Worm (Caenorhabditis elegans) whole organism, early embryonic: Measurements from ENCODE around the gene H34I24.2.
"Not testable (repeated sequence)": the region's sequence is repeated elsewhere in the genome, so short reads cannot be mapped to it uniquely, and the experiment has no call there.

ENCODE experiments used
- B0310.2 ChIP-seq: sonication (generic microtip); optimal IDR thresholded peaks from 2 replicates; lab custom pipeline; 2016; ENCODE audit warnings: mild to moderate bottlenecking, missing genetic modification characterization, missing compliant biosample characterization
- F13C5.2 ChIP-seq: sonication (generic microtip); optimal IDR thresholded peaks from 2 replicates; lab custom pipeline; 2017; ENCODE audit warnings: mild to moderate bottlenecking, missing genetic modification characterization, inconsistent platforms, missing compliant biosample characterization
- aly-1 ChIP-seq: sonication (generic microtip); optimal IDR thresholded peaks from 2 replicates; lab custom pipeline; 2016; ENCODE audit warnings: missing genetic modification characterization, missing compliant biosample characterization
- ama-1 ChIP-seq: fragments of 150-350 bp; optimal IDR thresholded peaks from 2 replicates; lab custom pipeline; 2014
- ceh-13 ChIP-seq: fragments of 200-800 bp; sonication (Bioruptor generic); optimal IDR thresholded peaks from 2 replicates; lab custom pipeline; 2018; ENCODE audit warnings: mild to moderate bottlenecking, missing genetic modification characterization, missing compliant biosample characterization
- ceh-36 ChIP-seq: sonication (generic microtip); optimal IDR thresholded peaks from 2 replicates; lab custom pipeline; 2016; ENCODE audit warnings: missing genetic modification characterization, inconsistent platforms, missing compliant biosample characterization
- ets-7 ChIP-seq: sonication (generic microtip); optimal IDR thresholded peaks from 2 replicates; lab custom pipeline; 2016; ENCODE audit warnings: missing genotype, missing genetic modification characterization, missing compliant biosample characterization
- flt-1 ChIP-seq: fragments of 200-800 bp; sonication (Bioruptor generic); IDR thresholded peaks from 2 replicates; pipeline ENCODE4 v1.3.6; 2022; ENCODE audit warnings: missing genetic modification characterization, missing compliant biosample characterization
- hmbx-1 ChIP-seq: sonication (generic microtip); optimal IDR thresholded peaks from 2 replicates; lab custom pipeline; 2016; ENCODE audit warnings: mild to moderate bottlenecking, missing genetic modification characterization, missing compliant biosample characterization
- hmg-4 ChIP-seq: fragments of 200-800 bp; sonication (Bioruptor generic); optimal IDR thresholded peaks from 2 replicates; lab custom pipeline; 2018; ENCODE audit warnings: mild to moderate bottlenecking, missing genetic modification characterization, missing compliant biosample characterization
- hnd-1 ChIP-seq: sonication (generic microtip); optimal IDR thresholded peaks from 2 replicates; lab custom pipeline; 2016; ENCODE audit warnings: missing genetic modification characterization, missing compliant biosample characterization
- pes-1 ChIP-seq: fragments of 200-800 bp; sonication (Bioruptor generic); IDR thresholded peaks from 2 replicates; pipeline ENCODE4 v1.3.6; 2022; ENCODE audit warnings: missing genetic modification reagents, missing genetic modification characterization, missing compliant biosample characterization
- scrt-1 ChIP-seq: fragments of 200-800 bp; sonication (Bioruptor generic); IDR thresholded peaks from 2 replicates; pipeline ENCODE4 v1.3.6; 2022; ENCODE audit warnings: missing genetic modification characterization, missing compliant biosample characterization
- sea-1 ChIP-seq: fragments of 200-800 bp; sonication (Bioruptor generic); conservative IDR thresholded peaks from 2 replicates; pipeline ENCODE4 v1.3.6; 2022; ENCODE audit warnings: missing genetic modification characterization, missing compliant biosample characterization
- tbx-11 ChIP-seq: fragments of 200-800 bp; sonication (Bioruptor generic); IDR thresholded peaks from 2 replicates; pipeline ENCODE4 v1.3.6; 2022; ENCODE audit warnings: missing genetic modification characterization, missing compliant biosample characterization
- tbx-37 ChIP-seq: fragments of 200-800 bp; sonication (Bioruptor generic); conservative IDR thresholded peaks from 2 replicates; pipeline ENCODE4 v1.3.6; 2022; ENCODE audit warnings: missing genetic modification reagents, missing genetic modification characterization, missing compliant biosample characterization
- tra-4 ChIP-seq: sonication (generic microtip); optimal IDR thresholded peaks from 2 replicates; lab custom pipeline; 2017; ENCODE audit warnings: missing genetic modification characterization, missing compliant biosample characterization

The H34I24.2 gene

ce11 chrIII:2832483-2832882 is 9.4 kb upstream of the H34I24.2 start, which contains the start of gene Y71H2AM.29:
Y71H2AM.29 (plus strand) TSS chrIII:2832783.
- TF ChIP-seq B0310.2 (tag; lab: Kevin White, UChicago) (no peak), ama-1 (lab: Kevin White, UChicago) (no peak), tra-4 (tag; lab: Kevin White, UChicago) (no peak), hmg-4 (no peak), tbx-37 (GFP tag; lab: Robert Waterston, UW) (no peak), flt-1 (GFP tag; lab: Robert Waterston, UW) (no peak), pes-1 (GFP tag; lab: Robert Waterston, UW) (no peak), hnd-1 (tag; lab: Kevin White, UChicago) (no peak), sea-1 (no peak), ets-7 (tag; lab: Kevin White, UChicago) (no peak), ceh-13 (GFP tag; lab: Kevin White, UChicago) (no peak), F13C5.2 (tag; lab: Kevin White, UChicago) (no peak), scrt-1 (GFP tag; lab: Robert Waterston, UW) (no peak), hmbx-1 (tag; lab: Kevin White, UChicago) (no peak), ceh-36 (no peak)

ce11 chrIII:2834363-2834762 is 7.5 kb upstream of the H34I24.2 start, which contains the start of gene txdc-17:
txdc-17 (plus strand) TSS chrIII:2834663.
- no peak for TF ChIP-seq B0310.2 (tag; lab: Kevin White, UChicago)
- TF ChIP-seq ets-7 (tag; lab: Kevin White, UChicago), result no peak
- TF ChIP-seq ceh-36, result no peak
- TF ChIP-seq tra-4 (tag; lab: Kevin White, UChicago), result no peak
- TF ChIP-seq tbx-37 (GFP tag; lab: Robert Waterston, UW), result no peak
- TF ChIP-seq aly-1, result no peak
- TF ChIP-seq hmg-4, result no peak
- TF ChIP-seq ceh-13 (GFP tag; lab: Kevin White, UChicago), result no peak
- TF ChIP-seq sea-1, result no peak
- TF ChIP-seq scrt-1 (GFP tag; lab: Robert Waterston, UW), result no peak
- no peak for TF ChIP-seq tbx-11 (GFP tag; lab: Robert Waterston, UW)
- no peak for TF ChIP-seq F13C5.2 (tag; lab: Kevin White, UChicago)
- no peak for TF ChIP-seq hmbx-1 (tag; lab: Kevin White, UChicago)
- TF ChIP-seq hnd-1 (tag; lab: Kevin White, UChicago), result no peak
- no peak for TF ChIP-seq ama-1 (lab: Kevin White, UChicago)
- no peak for TF ChIP-seq pes-1 (GFP tag; lab: Robert Waterston, UW)
- no peak for TF ChIP-seq flt-1 (GFP tag; lab: Robert Waterston, UW)

ce11 chrIII:2834998-2835397 is 6.8 kb upstream of the H34I24.2 start:
- TF ChIP-seq aly-1 (no peak), ceh-13 (GFP tag; lab: Kevin White, UChicago) (no peak), flt-1 (GFP tag; lab: Robert Waterston, UW) (no peak), B0310.2 (tag; lab: Kevin White, UChicago) (no peak), scrt-1 (GFP tag; lab: Robert Waterston, UW) (no peak), hmbx-1 (tag; lab: Kevin White, UChicago) (no peak), ceh-36 (no peak), sea-1 (no peak), F13C5.2 (tag; lab: Kevin White, UChicago) (no peak), tra-4 (tag; lab: Kevin White, UChicago) (no peak), hmg-4 (no peak), tbx-11 (GFP tag; lab: Robert Waterston, UW) (no peak), tbx-37 (GFP tag; lab: Robert Waterston, UW) (no peak), hnd-1 (tag; lab: Kevin White, UChicago) (no peak), pes-1 (GFP tag; lab: Robert Waterston, UW) (no peak), ets-7 (tag; lab: Kevin White, UChicago) (no peak), ama-1 (lab: Kevin White, UChicago) (no peak)

- TF ChIP-seq flt-1 (GFP tag; lab: Robert Waterston, UW) (no peak), sea-1 (no peak), aly-1 (no peak), hmg-4 (no peak)
Measured at ce11 chrIII:2836339-2836738, 5.5 kb upstream of the H34I24.2 start, which contains the start of gene josd-1. josd-1 (plus strand) TSS chrIII:2836639.

ce11 chrIII:2840877-2841540 is 835 bp upstream of the H34I24.2 start, which contains the start of gene Y71H2AR.2:
Y71H2AR.2 (minus strand) TSS chrIII:2840927.
- no peak for TF ChIP-seq tra-4 (tag; lab: Kevin White, UChicago)
- TF ChIP-seq hnd-1 (tag; lab: Kevin White, UChicago), result no peak
- no peak for TF ChIP-seq scrt-1 (GFP tag; lab: Robert Waterston, UW)
- no peak for TF ChIP-seq hmg-4
- no peak for TF ChIP-seq ama-1 (lab: Kevin White, UChicago)
- TF ChIP-seq tbx-37 (GFP tag; lab: Robert Waterston, UW), result no peak
- TF ChIP-seq ceh-36, result no peak
- TF ChIP-seq aly-1, result no peak
- TF ChIP-seq pes-1 (GFP tag; lab: Robert Waterston, UW), result no peak
- no peak for TF ChIP-seq hmbx-1 (tag; lab: Kevin White, UChicago)
- no peak for TF ChIP-seq ceh-13 (GFP tag; lab: Kevin White, UChicago)
- TF ChIP-seq ets-7 (tag; lab: Kevin White, UChicago), result no peak
- TF ChIP-seq flt-1 (GFP tag; lab: Robert Waterston, UW), result no peak
- TF ChIP-seq tbx-11 (GFP tag; lab: Robert Waterston, UW), result no peak
- no peak for TF ChIP-seq F13C5.2 (tag; lab: Kevin White, UChicago)

- not testable (repeated sequence) for TF ChIP-seq hnd-1 (tag; lab: Kevin White, UChicago); tbx-11 (GFP tag; lab: Robert Waterston, UW); ama-1 (lab: Kevin White, UChicago)
Measured at ce11 chrIII:2846747-2847146, 4.9 kb downstream of the H34I24.2 start, which contains the start of gene H34I24.1. H34I24.1 (plus strand) TSS chrIII:2847047.

- no peak for TF ChIP-seq tbx-37 (GFP tag; lab: Robert Waterston, UW)
- no peak for TF ChIP-seq ama-1 (lab: Kevin White, UChicago)
- TF ChIP-seq hmg-4, result no peak
- no peak for TF ChIP-seq hmbx-1 (tag; lab: Kevin White, UChicago)
- TF ChIP-seq pes-1 (GFP tag; lab: Robert Waterston, UW), result no peak
- no peak for TF ChIP-seq F13C5.2 (tag; lab: Kevin White, UChicago)
- no peak for TF ChIP-seq tra-4 (tag; lab: Kevin White, UChicago)
- no peak for TF ChIP-seq B0310.2 (tag; lab: Kevin White, UChicago)
- no peak for TF ChIP-seq hnd-1 (tag; lab: Kevin White, UChicago)
- TF ChIP-seq flt-1 (GFP tag; lab: Robert Waterston, UW), result no peak
- no peak for TF ChIP-seq ceh-13 (GFP tag; lab: Kevin White, UChicago)
- TF ChIP-seq ets-7 (tag; lab: Kevin White, UChicago), result no peak
- TF ChIP-seq tbx-11 (GFP tag; lab: Robert Waterston, UW), result no peak
Measured at ce11 chrIII:2855929-2856328, 14.1 kb downstream of the H34I24.2 start, which contains the start of gene F56F11.4. F56F11.4 (plus strand) TSS chrIII:2856229.
